Worm (Caenorhabditis elegans): ENCODE results near the gene lact-1.

DNA sequence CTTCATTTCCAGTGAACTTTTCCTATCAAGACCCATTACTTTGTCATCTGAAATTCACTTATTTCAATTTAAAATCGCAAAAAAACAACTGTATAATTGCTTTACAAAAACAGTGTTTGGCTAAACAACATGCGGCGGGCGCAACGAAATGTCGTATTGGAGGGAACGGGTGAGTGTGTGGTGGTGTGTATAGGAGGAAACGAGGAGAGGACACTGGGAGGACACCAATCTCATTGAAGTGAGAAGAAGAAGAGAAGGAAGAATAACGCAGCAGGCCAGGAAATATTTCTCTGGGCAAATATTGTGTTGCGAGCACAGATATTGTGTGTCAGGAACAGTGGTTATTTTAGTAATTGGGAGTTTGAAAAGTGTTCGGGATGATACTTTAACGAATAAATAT lies 5.6 kb downstream of the lact-1 start, which contains the start of gene F46H5.4:
- peak; percentile 28 for TF ChIP-seq nfya-1 (tag; optimal IDR thresholded peaks at IDR 0.05)
- no peak for TF ChIP-seq ceh-34 (tag; optimal IDR thresholded peaks at IDR 0.05)
- peak; percentile 50 for TF ChIP-seq tbx-2 (tag; optimal IDR thresholded peaks at IDR 0.05)
- no peak for TF ChIP-seq ceh-9 (tag; optimal IDR thresholded peaks at IDR 0.05)
- TF ChIP-seq ceh-18 (tag; optimal IDR thresholded peaks at IDR 0.05) = peak; percentile 2
- TF ChIP-seq pros-1 (tag; optimal IDR thresholded peaks at IDR 0.05) = no peak
- TF ChIP-seq unc-3 (GFP tag; conservative IDR thresholded peaks at IDR 0.05) = no peak
- TF ChIP-seq unc-3 (tag; optimal IDR thresholded peaks at IDR 0.05) = no peak
- TF ChIP-seq hlh-6 (tag; optimal IDR thresholded peaks at IDR 0.05) = no peak
- no peak for TF ChIP-seq K02D7.2 (tag; optimal IDR thresholded peaks at IDR 0.05)
- TF ChIP-seq Y22D7AL.16 (tag; optimal IDR thresholded peaks at IDR 0.05) = no peak

All from whole organism, late embryonic.